Fruit fly (Drosophila melanogaster) whole organism, pupa: ENCODE data around the gene Nadsyn.

ENCODE experiments used
- CG10348 ChIP-seq: fragments of 200-800 bp; sonication (Bioruptor generic); IDR thresholded peaks from 2 replicates; pipeline ENCODE4 v1.3.6; 2022; ENCODE audit warnings: missing biosample characterization, missing genetic modification characterization
- CG12605 ChIP-seq: fragments of 200-800 bp; sonication (Bioruptor generic); IDR thresholded peaks from 2 replicates; pipeline ENCODE4 v1.3.6; 2022; ENCODE audit warnings: missing biosample characterization, missing genetic modification characterization
- CG13204 ChIP-seq: fragments of 200-800 bp; sonication (Bioruptor generic); optimal IDR thresholded peaks from 2 replicates; lab custom pipeline; 2018; ENCODE audit warnings: missing biosample characterization, mild to moderate bottlenecking, missing genetic modification characterization, moderate library complexity
- CG14655 ChIP-seq: fragments of 200-800 bp; sonication (Bioruptor generic); optimal IDR thresholded peaks from 3 replicates; lab custom pipeline; 2017; ENCODE audit warnings: mild to moderate bottlenecking, missing biosample characterization, missing genetic modification reagents, missing genetic modification characterization
- CG15710 ChIP-seq: fragments of 200-800 bp; sonication (Bioruptor generic); optimal IDR thresholded peaks from 2 replicates; lab custom pipeline; 2018; ENCODE audit warnings: missing biosample characterization, mild to moderate bottlenecking, missing genetic modification characterization, moderate library complexity
- CG17806 ChIP-seq: fragments of 200-800 bp; sonication (Bioruptor generic); optimal IDR thresholded peaks from 2 replicates; lab custom pipeline; 2018; ENCODE audit warnings: missing biosample characterization, mild to moderate bottlenecking, missing genetic modification characterization, moderate library complexity
- CG32121 ChIP-seq: fragments of 200-800 bp; sonication (Bioruptor generic); IDR thresholded peaks from 2 replicates; pipeline ENCODE4 v1.3.6; 2022; ENCODE audit warnings: missing biosample characterization, missing genetic modification characterization
- CG34367 ChIP-seq: fragments of 200-800 bp; sonication (Bioruptor generic); optimal IDR thresholded peaks from 2 replicates; lab custom pipeline; 2018; ENCODE audit warnings: missing biosample characterization, mild to moderate bottlenecking, missing genetic modification characterization
- CG4496 ChIP-seq: fragments of 200-800 bp; sonication (Bioruptor generic); IDR thresholded peaks from 3 replicates; pipeline ENCODE4 v1.3.6; 2022; ENCODE audit warnings: missing biosample characterization, missing genetic modification characterization
- CG8159 ChIP-seq: fragments of 200-800 bp; sonication (Bioruptor generic); optimal IDR thresholded peaks from 3 replicates; lab custom pipeline; 2018; ENCODE audit warnings: missing biosample characterization, mild to moderate bottlenecking, missing genetic modification characterization, moderate library complexity
- CG8301 ChIP-seq: fragments of 200-800 bp; sonication (Bioruptor generic); optimal IDR thresholded peaks from 2 replicates; lab custom pipeline; 2018; ENCODE audit warnings: missing biosample characterization, mild to moderate bottlenecking, missing genetic modification characterization
- CG9948 ChIP-seq: fragments of 200-800 bp; sonication (Bioruptor generic); optimal IDR thresholded peaks from 2 replicates; lab custom pipeline; 2018; ENCODE audit warnings: missing biosample characterization, mild to moderate bottlenecking, missing genetic modification characterization, moderate library complexity
- D1 ChIP-seq: fragments of 200-800 bp; sonication (Bioruptor generic); optimal IDR thresholded peaks from 2 replicates; lab custom pipeline; 2018; ENCODE audit warnings: missing biosample characterization, mild to moderate bottlenecking, missing genetic modification characterization, moderate library complexity
- EcR ChIP-seq: fragments of 200-800 bp; sonication (Bioruptor generic); optimal IDR thresholded peaks from 3 replicates; lab custom pipeline; 2019; ENCODE audit warnings: missing biosample characterization, missing genetic modification characterization, mild to moderate bottlenecking, moderate library complexity, missing genetic modification reagents
- Ets98B ChIP-seq: fragments of 200-800 bp; sonication (Bioruptor generic); IDR thresholded peaks from 2 replicates; pipeline ENCODE4 v1.3.6; 2022; ENCODE audit warnings: missing biosample characterization, missing genetic modification characterization
- Pif1A ChIP-seq: fragments of 200-800 bp; sonication (Bioruptor generic); optimal IDR thresholded peaks from 3 replicates; lab custom pipeline; 2016; ENCODE audit warnings: missing biosample characterization, missing genetic modification characterization
- Pif1B ChIP-seq: fragments of 200-800 bp; sonication (Bioruptor generic); optimal IDR thresholded peaks from 3 replicates; lab custom pipeline; 2016; ENCODE audit warnings: missing biosample characterization, missing genetic modification characterization
- Snoo ChIP-seq: fragments of 200-800 bp; sonication (Bioruptor generic); optimal IDR thresholded peaks from 3 replicates; lab custom pipeline; 2017; ENCODE audit warnings: missing biosample characterization, mild to moderate bottlenecking, missing genetic modification characterization, inconsistent platforms
- fd96Ca ChIP-seq: fragments of 200-800 bp; sonication (Bioruptor generic); IDR thresholded peaks from 3 replicates; pipeline ENCODE4 v1.3.6; 2022; ENCODE audit warnings: missing biosample characterization, missing genetic modification characterization
- gl ChIP-seq: fragments of 200-800 bp; sonication (Bioruptor generic); optimal IDR thresholded peaks from 2 replicates; lab custom pipeline; 2018; ENCODE audit warnings: missing biosample characterization, mild to moderate bottlenecking, missing genetic modification characterization
- rn ChIP-seq: fragments of 200-800 bp; sonication (Bioruptor generic); IDR thresholded peaks from 2 replicates; pipeline ENCODE4 v1.3.6; 2022; ENCODE audit warnings: missing biosample characterization, missing genetic modification characterization

Nadsyn gene

DNA sequence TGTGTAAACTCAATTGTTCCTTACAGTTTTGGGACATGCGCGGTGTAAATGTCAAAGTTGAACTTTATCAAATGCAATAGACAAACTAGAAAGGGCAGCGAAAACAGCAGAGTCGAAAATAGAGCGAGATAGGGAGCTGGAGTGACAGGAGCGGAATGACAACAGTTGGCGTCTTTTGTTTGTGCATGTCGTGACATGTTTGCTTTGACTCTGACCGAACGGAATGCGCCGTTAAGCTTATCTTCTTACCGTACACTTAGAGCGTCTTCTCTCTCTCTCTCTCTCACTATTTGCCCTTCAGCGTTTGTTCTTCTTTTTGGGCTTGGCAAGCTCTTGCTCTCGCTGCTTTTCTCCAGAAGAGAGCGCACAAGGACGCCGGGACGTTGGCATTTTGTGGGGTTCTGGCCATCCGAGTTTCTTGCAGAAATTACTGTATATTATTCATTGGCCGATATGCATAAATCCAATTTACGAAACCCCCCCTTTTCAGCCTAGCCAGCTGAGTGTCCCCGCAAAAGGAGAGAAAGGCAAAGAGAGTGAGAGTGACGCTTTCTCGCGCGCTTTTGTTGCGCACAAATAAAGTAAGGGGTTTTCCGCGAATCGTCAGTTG is 43.8 kb upstream of the Nadsyn start:
- TF ChIP-seq gl (tag; lab: Kevin White, UChicago) (peak; percentile 5), Pif1A (no peak)

DNA sequence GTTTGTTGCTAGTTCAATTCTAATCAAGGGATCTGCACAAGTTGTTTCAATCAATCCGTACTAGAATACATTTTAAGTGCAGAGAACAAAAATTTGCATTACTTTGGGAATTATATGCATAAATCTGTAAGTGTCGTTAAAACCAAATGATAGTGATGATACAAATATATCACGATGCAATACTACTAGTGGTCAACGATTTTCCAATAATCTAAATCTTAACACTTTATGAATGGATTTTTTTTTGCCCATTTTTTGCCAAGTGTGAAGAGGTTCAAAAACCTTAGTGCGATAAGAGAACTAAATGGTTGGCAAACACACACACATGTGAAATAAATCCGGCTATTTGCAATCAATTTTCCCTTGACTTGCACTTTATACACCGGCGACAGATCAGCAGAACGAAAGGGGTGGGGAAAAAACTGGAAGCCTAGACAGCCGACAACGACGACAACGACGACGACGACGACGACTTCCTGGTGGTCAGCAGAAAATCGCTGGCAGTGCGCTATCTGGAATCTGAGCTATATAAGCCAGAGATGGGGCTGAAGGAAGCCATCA is 41.0 kb upstream of the Nadsyn start, which contains the start of gene Yp3:
Gene Yp3 (plus strand): TSS at position 558 of the 561 bp plus-strand sequence.
- TF ChIP-seq fd96Ca (GFP tag; lab: Robert Waterston, UW), result no peak
- no peak for TF ChIP-seq Pif1B (GFP tag; lab: Kevin White, UChicago)
- no peak for TF ChIP-seq gl (tag; lab: Kevin White, UChicago)
- no peak for TF ChIP-seq CG15710
- TF ChIP-seq CG34367 (tag; lab: Kevin White, UChicago), result no peak
- TF ChIP-seq CG17806 (tag; lab: Kevin White, UChicago), result no peak
- no peak for TF ChIP-seq rn
- no peak for TF ChIP-seq CG8301 (tag; lab: Kevin White, UChicago)
- TF ChIP-seq Ets98B, result no peak
- TF ChIP-seq D1 (tag; lab: Kevin White, UChicago), result no peak
- TF ChIP-seq CG9948 (tag; lab: Kevin White, UChicago), result no peak
- TF ChIP-seq Pif1A, result no peak
- no peak for TF ChIP-seq CG13204
- no peak for TF ChIP-seq CG32121
- TF ChIP-seq CG8159 (tag; lab: Kevin White, UChicago), result no peak
- no peak for TF ChIP-seq EcR (GFP tag; lab: Kevin White, UChicago)
- TF ChIP-seq CG10348, result no peak
- TF ChIP-seq Snoo (tag; lab: Kevin White, UChicago), result no peak
- TF ChIP-seq, all 21 proteins: peak for 0

DNA sequence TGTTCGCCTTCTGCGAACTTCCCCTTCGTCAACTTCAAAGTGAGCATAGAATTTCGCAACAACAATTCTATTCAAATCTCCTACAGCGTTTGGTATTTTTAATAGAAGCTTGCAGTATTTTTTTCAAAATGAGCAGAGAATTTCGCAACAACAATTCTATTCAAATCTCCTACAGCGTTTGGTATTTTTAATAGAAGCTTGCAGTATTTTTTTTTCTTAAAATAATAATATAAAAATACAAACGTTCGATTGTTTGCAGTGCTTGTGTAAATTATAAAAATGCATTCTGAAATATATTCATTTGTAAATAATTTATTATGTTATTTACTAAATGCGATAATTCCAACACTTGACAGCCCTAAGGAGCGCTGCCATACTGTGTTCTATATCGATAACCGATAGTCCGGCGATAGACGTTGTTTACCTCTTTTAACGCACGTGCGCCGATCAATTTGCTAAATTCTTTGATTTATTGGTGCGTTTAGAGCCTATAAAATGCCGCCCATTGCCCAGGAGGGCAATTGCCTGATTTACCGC is 38.8 kb upstream of the Nadsyn start, which contains the start of the genes CG32625 and Rtc1:
Gene CG32625 (minus strand): TSS at position 51 of the 537 bp plus-strand sequence.
Gene Rtc1 (plus strand): TSS at position 404 of the 537 bp plus-strand sequence.
- peak; percentile 20 for TF ChIP-seq CG15710
- TF ChIP-seq Snoo (tag; lab: Kevin White, UChicago), result no peak
- peak; percentile 7 for TF ChIP-seq CG8159 (tag; lab: Kevin White, UChicago)
- no peak for TF ChIP-seq rn
- TF ChIP-seq CG4496, result no peak
- TF ChIP-seq CG8301 (tag; lab: Kevin White, UChicago), result no peak
- no peak for TF ChIP-seq CG32121
- no peak for TF ChIP-seq CG14655 (GFP tag; lab: Kevin White, UChicago)
- TF ChIP-seq CG17806 (tag; lab: Kevin White, UChicago), result peak; percentile 24
- TF ChIP-seq EcR (GFP tag; lab: Kevin White, UChicago), result no peak
- no peak for TF ChIP-seq CG34367 (tag; lab: Kevin White, UChicago)
- TF ChIP-seq CG9948 (tag; lab: Kevin White, UChicago), result no peak
- TF ChIP-seq gl (tag; lab: Kevin White, UChicago), result no peak
- TF ChIP-seq Ets98B, result peak; percentile 42; the same call in 1 of the 2 replicates
- peak; percentile 2 for TF ChIP-seq Pif1A
- no peak for TF ChIP-seq CG13204
- TF ChIP-seq D1 (tag; lab: Kevin White, UChicago), result no peak

DNA sequence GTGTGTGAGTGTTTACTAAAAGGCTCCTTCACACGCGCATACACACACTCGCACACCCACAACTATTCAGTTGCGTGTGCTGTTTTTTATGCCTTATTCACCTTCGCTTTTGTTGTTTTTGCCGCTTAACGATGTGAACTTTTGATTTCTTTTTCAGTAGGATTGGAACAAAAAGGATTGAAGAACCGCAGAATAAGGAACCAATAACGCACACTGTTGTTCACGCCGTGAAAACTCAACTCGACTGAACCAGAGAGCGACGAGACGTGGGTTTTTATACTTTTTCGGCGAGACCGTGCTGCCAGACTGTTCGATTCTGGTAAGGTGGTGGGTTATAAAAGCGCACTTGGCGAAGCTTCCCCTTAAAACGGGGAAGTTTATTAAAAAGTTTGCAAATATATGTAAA is 37.1 kb upstream of the Nadsyn start, which contains the start of gene Pdcd4:
Gene Pdcd4 (minus strand): TSS at position 255 of the 406 bp plus-strand sequence.
- peak; percentile 34 for TF ChIP-seq Pif1B (GFP tag; lab: Kevin White, UChicago)
- TF ChIP-seq Snoo (tag; lab: Kevin White, UChicago), result no peak
- peak; percentile 64 for TF ChIP-seq CG14655 (GFP tag; lab: Kevin White, UChicago)
- peak; percentile 42 for TF ChIP-seq D1 (tag; lab: Kevin White, UChicago)
- TF ChIP-seq CG10348, result no peak
- peak; percentile 42; the same call in 1 of the 2 replicates for TF ChIP-seq CG32121
- TF ChIP-seq CG9948 (tag; lab: Kevin White, UChicago), result peak; percentile 38
- TF ChIP-seq CG8301 (tag; lab: Kevin White, UChicago), result peak; percentile 16
- peak; percentile 34; the same call in 1 of the 3 replicates for TF ChIP-seq fd96Ca (GFP tag; lab: Robert Waterston, UW)
- peak; percentile 40; the same call in 1 of the 2 replicates for TF ChIP-seq CG12605
- peak; percentile 28; the same call in 1 of the 2 replicates for TF ChIP-seq Ets98B
- peak; percentile 48 for TF ChIP-seq CG13204
- TF ChIP-seq Pif1A, result peak; percentile 80
- TF ChIP-seq CG15710, result peak; percentile 43
- peak; percentile 27 for TF ChIP-seq CG17806 (tag; lab: Kevin White, UChicago)
- TF ChIP-seq CG8159 (tag; lab: Kevin White, UChicago), result peak; percentile 56
- TF ChIP-seq EcR (GFP tag; lab: Kevin White, UChicago), result peak; percentile 78
- peak; percentile 83 for TF ChIP-seq gl (tag; lab: Kevin White, UChicago)
- TF ChIP-seq rn, result 0 out of 2 replicates have a peak, but pooled peaks have one; percentile 19
- peak; percentile 74 for TF ChIP-seq CG34367 (tag; lab: Kevin White, UChicago)
- TF ChIP-seq CG4496, result peak; percentile 67; the same call in 2 of the 3 replicates

DNA sequence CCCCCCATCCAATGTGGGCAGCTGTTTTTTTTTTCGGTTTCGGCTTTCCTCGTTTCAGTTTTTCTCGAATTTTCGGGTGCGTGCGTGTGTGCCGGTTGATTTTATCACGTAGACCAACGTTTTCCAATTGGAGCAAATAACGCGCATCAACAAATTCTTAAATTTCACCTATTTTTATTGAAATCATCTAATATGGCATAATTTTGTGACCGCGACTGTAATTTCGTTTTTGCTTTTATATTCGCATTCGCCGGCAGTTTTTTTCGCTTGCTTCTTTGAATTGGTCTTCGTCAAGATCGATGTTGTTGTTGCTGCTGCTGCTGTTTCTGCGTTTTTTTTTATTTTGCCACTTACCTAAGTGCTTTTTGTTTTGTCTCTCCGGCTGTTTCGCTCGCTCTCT is 36.4 kb upstream of the Nadsyn start:
- TF ChIP-seq CG32121 (no peak; the same call in 1 of the 2 replicates), D1 (tag; lab: Kevin White, UChicago) (no peak), CG10348 (no peak), gl (tag; lab: Kevin White, UChicago) (peak; percentile 73), EcR (GFP tag; lab: Kevin White, UChicago) (no peak), CG34367 (tag; lab: Kevin White, UChicago) (peak; percentile 55), CG8301 (tag; lab: Kevin White, UChicago) (peak; percentile 49), rn (no peak), CG4496 (peak; percentile 76; the same call in 1 of the 3 replicates), Ets98B (peak; percentile 63; the same call in 1 of the 2 replicates), CG15710 (peak; percentile 55), CG14655 (GFP tag; lab: Kevin White, UChicago) (peak; percentile 46), fd96Ca (GFP tag; lab: Robert Waterston, UW) (peak; percentile 53; the same call in 2 of the 3 replicates), CG13204 (peak; percentile 44), CG17806 (tag; lab: Kevin White, UChicago) (peak; percentile 17), Pif1B (GFP tag; lab: Kevin White, UChicago) (no peak), CG9948 (tag; lab: Kevin White, UChicago) (peak; percentile 13), CG8159 (tag; lab: Kevin White, UChicago) (peak; percentile 29), Snoo (tag; lab: Kevin White, UChicago) (peak; percentile 34), CG12605 (peak; percentile 85), Pif1A (peak; percentile 25)
